Fruit fly (Drosophila melanogaster): ENCODE results near the gene snsl.

snsl gene

dm6 chr2L:4945300-4945699 is 38.7 kb upstream of the snsl start, which contains the start of the genes mRpL24 and betaggt-I (continued):
- 0 out of 3 replicates have a peak, but pooled peaks have one; percentile 7 for TF ChIP-seq CG14860 (GFP tag; IDR thresholded peaks at IDR 0.05; ENCODE audit: partially characterized antibody)
- TF ChIP-seq stwl (tag; optimal IDR thresholded peaks at IDR 0.05): peak; percentile 69
- peak; percentile 98 for TF ChIP-seq Ptx1 (GFP tag; IDR thresholded peaks at IDR 0.05)
- TF ChIP-seq Usf (GFP tag; optimal IDR thresholded peaks at IDR 0.05): peak; percentile 91
- TF ChIP-seq z (GFP tag; IDR thresholded peaks at IDR 0.05): peak; percentile 65; the same call in 2 of the 3 replicates
- TF ChIP-seq CG1024 (GFP tag; IDR thresholded peaks at IDR 0.05): peak; percentile 91
- peak; percentile 81 for TF ChIP-seq Deaf1 (tag; optimal IDR thresholded peaks at IDR 0.05)
- TF ChIP-seq Drgx (GFP tag; IDR thresholded peaks at IDR 0.05): peak; percentile 96
- no peak for TF ChIP-seq Dfd (GFP tag; optimal IDR thresholded peaks at IDR 0.05)
- TF ChIP-seq Hsf (GFP tag; optimal IDR thresholded peaks at IDR 0.05): peak; percentile 93
- TF ChIP-seq hkb (optimal IDR thresholded peaks at IDR 0.05): no peak
- peak; percentile 97 for TF ChIP-seq hkb (GFP tag; IDR thresholded peaks at IDR 0.05)
- no peak for TF ChIP-seq cad (GFP tag; optimal IDR thresholded peaks at IDR 0.05)
- no peak for TF ChIP-seq crc (GFP tag; optimal IDR thresholded peaks at IDR 0.05)
- peak; percentile 84 for TF ChIP-seq Doc2 (GFP tag; IDR thresholded peaks at IDR 0.05)
- peak; percentile 58 for TF ChIP-seq fu2 (GFP tag; optimal IDR thresholded peaks at IDR 0.05)
- TF ChIP-seq usp (GFP tag; optimal IDR thresholded peaks at IDR 0.05): no peak
- TF ChIP-seq hb (GFP tag; IDR thresholded peaks at IDR 0.05; ENCODE audit: partially characterized antibody): no peak
- TF ChIP-seq insv (GFP tag; optimal IDR thresholded peaks at IDR 0.05): peak in 1 of 2 experiments; percentile 73
- TF ChIP-seq ems (GFP tag; optimal IDR thresholded peaks at IDR 0.05): peak; percentile 57
- no peak for TF ChIP-seq chinmo (GFP tag; IDR thresholded peaks at IDR 0.05; ENCODE audit: partially characterized antibody)
- TF ChIP-seq D19A (tag; optimal IDR thresholded peaks at IDR 0.05): peak; percentile 93
- TF ChIP-seq maf-S (GFP tag; optimal IDR thresholded peaks at IDR 0.05): peak; percentile 80
- TF ChIP-seq tll (GFP tag; optimal IDR thresholded peaks at IDR 0.05): peak in 1 of 2 experiments; percentile 27
- no peak for TF ChIP-seq CG11723 (GFP tag; optimal IDR thresholded peaks at IDR 0.05)
- TF ChIP-seq unc-4 (GFP tag; IDR thresholded peaks at IDR 0.05; ENCODE audit: partially characterized antibody): no peak
- no peak for TF ChIP-seq sc (optimal IDR thresholded peaks at IDR 0.05)
- peak; percentile 83 for TF ChIP-seq sc (GFP tag; optimal IDR thresholded peaks at IDR 0.05)
- TF ChIP-seq CG3163 (GFP tag; optimal IDR thresholded peaks at IDR 0.05): peak; percentile 36
- TF ChIP-seq CG6854 (GFP tag; optimal IDR thresholded peaks at IDR 0.05): peak; percentile 81
- TF ChIP-seq CG2678 (tag; optimal IDR thresholded peaks at IDR 0.05): peak; percentile 98
- TF ChIP-seq cato (GFP tag; optimal IDR thresholded peaks at IDR 0.05; ENCODE audit: borderline replicate concordance): peak; percentile 89
- TF ChIP-seq CG3847 (GFP tag; IDR thresholded peaks at IDR 0.05): peak; percentile 97
- TF ChIP-seq Bgb (GFP tag; IDR thresholded peaks at IDR 0.05; ENCODE audit: partially characterized antibody): no peak
- TF ChIP-seq dmrt11E (tag; optimal IDR thresholded peaks at IDR 0.05): peak; percentile 96
- no peak for TF ChIP-seq nau (GFP tag; optimal IDR thresholded peaks at IDR 0.05)
- peak; percentile 77 for TF ChIP-seq Lhr (GFP tag; optimal IDR thresholded peaks at IDR 0.05)
- peak; percentile 60 for TF ChIP-seq Elba2 (GFP tag; optimal IDR thresholded peaks at IDR 0.05)
- peak; percentile 53 for TF ChIP-seq fd64A (GFP tag; optimal IDR thresholded peaks at IDR 0.05)
- peak; percentile 96 for TF ChIP-seq CG14014 (GFP tag; IDR thresholded peaks at IDR 0.05)
- TF ChIP-seq Hr3 (GFP tag; optimal IDR thresholded peaks at IDR 0.05): peak; percentile 96
- TF ChIP-seq Awh (GFP tag; IDR thresholded peaks at IDR 0.05): peak; percentile 98
- TF ChIP-seq CG31441 (GFP tag; IDR thresholded peaks at IDR 0.05): peak; percentile 97
- peak; percentile 75 for TF ChIP-seq jing (GFP tag; optimal IDR thresholded peaks at IDR 0.05)
- TF ChIP-seq croc (GFP tag; conservative IDR thresholded peaks at IDR 0.05): peak; percentile 93
- TF ChIP-seq CG15601 (tag; optimal IDR thresholded peaks at IDR 0.05): peak; percentile 96
- TF ChIP-seq Ada2b (GFP tag; IDR thresholded peaks at IDR 0.05): peak; percentile 96
- peak; percentile 97 for TF ChIP-seq CG18262 (tag; optimal IDR thresholded peaks at IDR 0.05)
- TF ChIP-seq CG13123 (GFP tag; optimal IDR thresholded peaks at IDR 0.05): peak; percentile 90
- TF ChIP-seq row (GFP tag; IDR thresholded peaks at IDR 0.05): peak; percentile 99
- peak; percentile 89 for TF ChIP-seq Gug (GFP tag; IDR thresholded peaks at IDR 0.05)

All from whole organism, embryonic.